Fruit fly (Drosophila melanogaster): ENCODE results near the gene CG46339.
A peak's percentile ranks its signal among the peaks of the same experiment; 100 is the strongest.

Gene CG46339

DNA sequence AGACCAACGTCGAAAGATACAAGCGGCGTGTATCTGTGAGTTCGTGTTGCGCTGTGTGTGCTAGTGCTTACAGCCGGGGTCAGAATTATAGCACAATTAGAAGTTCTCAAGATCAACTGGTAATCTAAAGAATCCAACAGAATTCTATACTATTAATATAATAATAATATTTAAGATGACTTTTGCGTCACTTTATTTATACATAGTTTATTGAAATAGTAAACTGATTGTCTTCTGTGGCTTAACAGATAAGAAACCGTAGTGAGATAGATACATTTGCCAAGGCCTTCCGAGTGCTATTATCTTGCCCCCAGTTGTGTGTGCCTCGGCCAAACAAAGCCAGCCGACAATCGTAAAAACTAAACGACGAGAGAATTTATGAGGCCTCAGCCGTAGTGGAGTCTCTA lies 29.3 kb upstream of the CG46339 start (continued):
- TF ChIP-seq CG18262 (tag; optimal IDR thresholded peaks at IDR 0.05) = peak; percentile 85
- TF ChIP-seq lab (GFP tag; optimal IDR thresholded peaks at IDR 0.05) = peak; percentile 69
- TF ChIP-seq zf30C (GFP tag; optimal IDR thresholded peaks at IDR 0.05) = no peak
- TF ChIP-seq CG13287 (GFP tag; IDR thresholded peaks at IDR 0.05; ENCODE audit: partially characterized antibody) = no peak
- TF ChIP-seq pho (GFP tag; optimal IDR thresholded peaks at IDR 0.05) = no peak
- TF ChIP-seq CG2202 (tag; optimal IDR thresholded peaks at IDR 0.05) = peak; percentile 73
- TF ChIP-seq twi (tag; optimal IDR thresholded peaks at IDR 0.05) = peak; percentile 66
- peak in 1 of 3 experiments; percentile 85 for TF ChIP-seq lola (GFP tag; optimal IDR thresholded peaks at IDR 0.05)
- TF ChIP-seq Hr51 (GFP tag; optimal IDR thresholded peaks at IDR 0.05) = peak; percentile 18 to 70
- TF ChIP-seq CG3847 (GFP tag; IDR thresholded peaks at IDR 0.05) = no peak
- no peak for TF ChIP-seq seq (GFP tag; IDR thresholded peaks at IDR 0.05)
- TF ChIP-seq h (optimal IDR thresholded peaks at IDR 0.05) = no peak
- TF ChIP-seq CG18476 (GFP tag; optimal IDR thresholded peaks at IDR 0.05) = peak; percentile 11
- peak; percentile 50 for TF ChIP-seq Meics (GFP tag; optimal IDR thresholded peaks at IDR 0.05)
- TF ChIP-seq CG9932 (GFP tag; IDR thresholded peaks at IDR 0.05) = peak; percentile 30; the same call in 1 of the 2 replicates
- peak; percentile 60 for TF ChIP-seq Ptx1 (GFP tag; IDR thresholded peaks at IDR 0.05)
- peak; percentile 20 for TF ChIP-seq MTF-1 (GFP tag; optimal IDR thresholded peaks at IDR 0.05; ENCODE audit: borderline replicate concordance)
- no peak for TF ChIP-seq Gsc (GFP tag; IDR thresholded peaks at IDR 0.05)
- no peak for TF ChIP-seq Poxn (GFP tag; IDR thresholded peaks at IDR 0.05)
- TF ChIP-seq sens-2 (GFP tag; IDR thresholded peaks at IDR 0.05) = no peak
- TF ChIP-seq CG10979 (tag; optimal IDR thresholded peaks at IDR 0.05) = peak; percentile 88
- TF ChIP-seq btn (GFP tag; optimal IDR thresholded peaks at IDR 0.05) = no peak
- TF ChIP-seq Bdp1 (GFP tag; optimal IDR thresholded peaks at IDR 0.05) = no peak
- TF ChIP-seq gem (tag; optimal IDR thresholded peaks at IDR 0.05) = peak; percentile 85
- no peak for TF ChIP-seq CG31388 (GFP tag; optimal IDR thresholded peaks at IDR 0.05)
- no peak for TF ChIP-seq Atf3 (GFP tag; optimal IDR thresholded peaks at IDR 0.05)
- no peak for TF ChIP-seq crc (GFP tag; optimal IDR thresholded peaks at IDR 0.05)
- TF ChIP-seq CG1832 (GFP tag; optimal IDR thresholded peaks at IDR 0.05) = no peak
- TF ChIP-seq CG31224 (GFP tag; IDR thresholded peaks at IDR 0.05) = 0 out of 2 replicates have a peak, but pooled peaks have one; percentile 15
- TF ChIP-seq Awh (GFP tag; IDR thresholded peaks at IDR 0.05) = peak; percentile 54; the same call in 1 of the 2 replicates
- TF ChIP-seq CG13123 (GFP tag; optimal IDR thresholded peaks at IDR 0.05) = no peak
- peak; percentile 11 for TF ChIP-seq fd102C (GFP tag; optimal IDR thresholded peaks at IDR 0.05)
- TF ChIP-seq da (GFP tag; optimal IDR thresholded peaks at IDR 0.05) = no peak
- peak; percentile 53 for TF ChIP-seq tgo (GFP tag; IDR thresholded peaks at IDR 0.05)
- no peak for TF ChIP-seq CG13894 (tag; optimal IDR thresholded peaks at IDR 0.05)
- peak; percentile 80 for TF ChIP-seq CG10209 (GFP tag; optimal IDR thresholded peaks at IDR 0.05)
- peak; percentile 81 for TF ChIP-seq CG31441 (GFP tag; IDR thresholded peaks at IDR 0.05)
- peak; percentile 32 for TF ChIP-seq Lhr (GFP tag; optimal IDR thresholded peaks at IDR 0.05)
- peak; percentile 24 for TF ChIP-seq pros (GFP tag; optimal IDR thresholded peaks at IDR 0.05)
- TF ChIP-seq CG10366 (GFP tag; IDR thresholded peaks at IDR 0.05) = peak; percentile 38; the same call in 1 of the 2 replicates
- peak; percentile 64 for TF ChIP-seq tap (tag; optimal IDR thresholded peaks at IDR 0.05)
- TF ChIP-seq CG11696 (GFP tag; IDR thresholded peaks at IDR 0.05) = peak; percentile 97
- no peak for TF ChIP-seq maf-S (GFP tag; optimal IDR thresholded peaks at IDR 0.05)
- peak; percentile 70; the same call in 1 of the 2 replicates for TF ChIP-seq CG6689 (GFP tag; IDR thresholded peaks at IDR 0.05)
- peak; percentile 51 for TF ChIP-seq CG2116 (GFP tag; optimal IDR thresholded peaks at IDR 0.05)
- TF ChIP-seq Dp (GFP tag; optimal IDR thresholded peaks at IDR 0.05) = no peak
- TF ChIP-seq salm (tag; optimal IDR thresholded peaks at IDR 0.05) = peak; percentile 43
- TF ChIP-seq CG4424 (GFP tag; optimal IDR thresholded peaks at IDR 0.05) = peak; percentile 60
- peak; percentile 78 for TF ChIP-seq D19A (tag; optimal IDR thresholded peaks at IDR 0.05)
- peak; percentile 76 for TF ChIP-seq Oli (tag; optimal IDR thresholded peaks at IDR 0.05)
- no peak for TF ChIP-seq Bteb2 (GFP tag; optimal IDR thresholded peaks at IDR 0.05)
